Worm (Caenorhabditis elegans) whole organism, young adult: ENCODE results near the gene C18A11.1.

Experiments
- F49E8.2 ChIP-seq: sonication (generic microtip); optimal IDR thresholded peaks from 3 replicates; lab custom pipeline; 2017; ENCODE audit warnings: missing genetic modification characterization, mild to moderate bottlenecking, missing compliant biosample characterization, antibody characterized with exemption, moderate library complexity; ENCODE audit not compliant: insufficient read depth
- zim-3 ChIP-seq: sonication (generic microtip); optimal IDR thresholded peaks from 2 replicates; lab custom pipeline; 2017; ENCODE audit warnings: mild to moderate bottlenecking, missing genetic modification characterization, moderate library complexity, missing compliant biosample characterization

ce11 chrX:8077748-8078147 is 8.6 kb downstream of the C18A11.1 start, which contains the start of gene C46F2.1:
- TF ChIP-seq F49E8.2 (tag; lab: Kevin White, UChicago), result no peak
- no peak for TF ChIP-seq zim-3
